Worm (Caenorhabditis elegans): ENCODE data around the gene brap-2.

The brap-2 gene

DNA sequence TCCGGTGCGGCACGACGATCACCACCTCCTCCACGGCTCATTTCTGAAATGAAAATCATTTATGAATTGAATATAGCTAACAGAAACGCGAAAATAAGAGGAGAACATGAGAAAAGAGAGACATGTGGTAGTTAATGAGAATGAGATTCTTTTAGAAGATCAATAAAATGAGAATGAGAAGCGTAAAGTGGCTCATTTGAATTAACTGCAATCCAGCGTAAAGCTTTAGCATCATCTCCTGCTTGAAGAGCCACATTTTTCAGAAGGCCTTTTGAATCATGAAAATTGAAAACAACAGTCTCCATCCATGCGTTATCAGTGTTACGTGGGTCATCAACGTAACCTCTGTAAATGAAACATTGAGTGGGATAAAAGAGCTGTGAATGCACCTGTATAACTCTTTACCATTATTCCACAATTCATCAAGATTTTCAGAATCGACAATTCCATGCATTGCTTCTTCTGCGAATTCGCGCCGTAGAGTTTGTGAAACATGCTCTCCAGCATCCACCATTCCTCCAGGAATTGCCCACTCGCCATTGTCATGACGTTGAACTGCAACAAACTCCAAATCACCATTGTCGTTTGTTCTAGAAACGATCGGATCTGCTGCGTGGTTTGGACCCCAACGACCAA is 4.1 kb downstream of the brap-2 start, which contains the start of gene rsp-4:
Gene rsp-4 (minus strand): TSS at position 51 of the 636 bp plus-strand sequence.
- TF ChIP-seq skn-1 (tag; optimal IDR thresholded peaks at IDR 0.05): no peak

- no peak for TF ChIP-seq F13H6.1 (tag; optimal IDR thresholded peaks at IDR 0.05)
- no peak for TF ChIP-seq ceh-82 (tag; optimal IDR thresholded peaks at IDR 0.05)
- no peak for TF ChIP-seq sma-3 (GFP tag; optimal IDR thresholded peaks at IDR 0.05)
- TF ChIP-seq unc-55 (GFP tag; optimal IDR thresholded peaks at IDR 0.05): no peak
- no peak for TF ChIP-seq nhr-11 (tag; optimal IDR thresholded peaks at IDR 0.05)
- TF ChIP-seq nhr-237 (tag; optimal IDR thresholded peaks at IDR 0.05): no peak
- TF ChIP-seq lin-39 (tag; optimal IDR thresholded peaks at IDR 0.05): no peak
- TF ChIP-seq R02D3.7 (tag; optimal IDR thresholded peaks at IDR 0.05): no peak
- TF ChIP-seq snpc-4 (tag; optimal IDR thresholded peaks at IDR 0.05): no peak
- TF ChIP-seq sma-9 (GFP tag; optimal IDR thresholded peaks at IDR 0.05): no peak
- no peak for TF ChIP-seq sma-9 (tag; optimal IDR thresholded peaks at IDR 0.05)
- TF ChIP-seq nhr-21 (tag; optimal IDR thresholded peaks at IDR 0.05): no peak
- no peak for TF ChIP-seq Y55F3AM.14 (GFP tag; optimal IDR thresholded peaks at IDR 0.05)
- no peak for TF ChIP-seq nhr-23 (tag; optimal IDR thresholded peaks at IDR 0.05)
- no peak for TF ChIP-seq zag-1 (tag; optimal IDR thresholded peaks at IDR 0.05)
- no peak for TF ChIP-seq mbf-1 (tag; optimal IDR thresholded peaks at IDR 0.05)
- no peak for TF ChIP-seq lsy-2 (tag; optimal IDR thresholded peaks at IDR 0.05)
Measured at ce11 chrII:5387217-5387616, 5.8 kb downstream of the brap-2 start, which contains the start of gene ccpp-6. Gene ccpp-6, minus strand, starts transcription at chrII:5387317.

- TF ChIP-seq nhr-10 (tag; optimal IDR thresholded peaks at IDR 0.05) (no peak), lin-39 (tag; optimal IDR thresholded peaks at IDR 0.05) (no peak), sem-4 (tag; optimal IDR thresholded peaks at IDR 0.05) (no peak), ama-1 (optimal IDR thresholded peaks at IDR 0.05) (no peak), mab-5 (tag; optimal IDR thresholded peaks at IDR 0.05) (no peak), mdl-1 (tag; optimal IDR thresholded peaks at IDR 0.05) (no peak), lsy-2 (tag; optimal IDR thresholded peaks at IDR 0.05) (no peak), unc-39 (tag; optimal IDR thresholded peaks at IDR 0.05) (no peak), nhr-11 (tag; optimal IDR thresholded peaks at IDR 0.05) (no peak), dmd-4 (tag; optimal IDR thresholded peaks at IDR 0.05) (no peak), Y55F3AM.14 (GFP tag; optimal IDR thresholded peaks at IDR 0.05) (no peak), mbf-1 (tag; optimal IDR thresholded peaks at IDR 0.05) (no peak), F13H6.1 (tag; optimal IDR thresholded peaks at IDR 0.05) (no peak), unc-62 (GFP tag; optimal IDR thresholded peaks at IDR 0.05) (no peak), nhr-237 (tag; optimal IDR thresholded peaks at IDR 0.05) (no peak)
Measured at ce11 chrII:5384282-5384681, 8.7 kb downstream of the brap-2 start.

ce11 chrII:5379614-5380077 is 13.3 kb downstream of the brap-2 start, which contains the start of gene pkc-3:
Gene pkc-3, plus strand, starts transcription at chrII:5380027.
- TF ChIP-seq elt-3 (tag; optimal IDR thresholded peaks at IDR 0.05) (no peak), F13H6.1 (tag; optimal IDR thresholded peaks at IDR 0.05) (peak; percentile 62), nhr-129 (tag; optimal IDR thresholded peaks at IDR 0.05) (peak; percentile 78), ZK546.5 (tag; optimal IDR thresholded peaks at IDR 0.05) (no peak), nhr-10 (tag; optimal IDR thresholded peaks at IDR 0.05) (no peak), sma-9 (GFP tag; optimal IDR thresholded peaks at IDR 0.05) (peak; percentile 61), sma-9 (tag; optimal IDR thresholded peaks at IDR 0.05) (no peak), unc-55 (GFP tag; optimal IDR thresholded peaks at IDR 0.05) (peak; percentile 21), ama-1 (optimal IDR thresholded peaks at IDR 0.05) (peak; percentile 48), sem-4 (tag; optimal IDR thresholded peaks at IDR 0.05) (peak; percentile 5), lin-13 (GFP tag; optimal IDR thresholded peaks at IDR 0.05) (peak; percentile 51), peb-1 (tag; optimal IDR thresholded peaks at IDR 0.05) (no peak), snpc-4 (tag; optimal IDR thresholded peaks at IDR 0.05) (no peak), nhr-237 (tag; optimal IDR thresholded peaks at IDR 0.05) (no peak), mbf-1 (tag; optimal IDR thresholded peaks at IDR 0.05) (no peak), sma-3 (GFP tag; optimal IDR thresholded peaks at IDR 0.05) (peak; percentile 85), ztf-4 (tag; optimal IDR thresholded peaks at IDR 0.05) (peak; percentile 56), gmeb-1 (tag; optimal IDR thresholded peaks at IDR 0.05) (peak; percentile 60), dmd-4 (tag; optimal IDR thresholded peaks at IDR 0.05) (no peak), alr-1 (tag; optimal IDR thresholded peaks at IDR 0.05) (no peak), nhr-23 (tag; optimal IDR thresholded peaks at IDR 0.05) (no peak), egl-27 (tag; optimal IDR thresholded peaks at IDR 0.05) (no peak), elt-1 (tag; optimal IDR thresholded peaks at IDR 0.05) (no peak), blmp-1 (tag; optimal IDR thresholded peaks at IDR 0.05; ENCODE audit: insufficient read depth) (peak; percentile 50), nhr-21 (tag; optimal IDR thresholded peaks at IDR 0.05) (peak; percentile 78), fos-1 (tag; optimal IDR thresholded peaks at IDR 0.05) (peak; percentile 98), ztf-1 (GFP tag; conservative IDR thresholded peaks at IDR 0.05) (no peak), C34F6.9 (tag; optimal IDR thresholded peaks at IDR 0.05) (peak; percentile 17), zag-1 (tag; optimal IDR thresholded peaks at IDR 0.05) (no peak), R02D3.7 (tag; optimal IDR thresholded peaks at IDR 0.05) (no peak), unc-39 (tag; optimal IDR thresholded peaks at IDR 0.05) (no peak), nhr-77 (tag; optimal IDR thresholded peaks at IDR 0.05) (no peak), ceh-16 (tag; optimal IDR thresholded peaks at IDR 0.05) (no peak), lsy-2 (tag; optimal IDR thresholded peaks at IDR 0.05) (peak in 1 of 2 experiments; percentile 65), crh-2 (tag; optimal IDR thresholded peaks at IDR 0.05) (peak; percentile 71), nhr-25 (tag; optimal IDR thresholded peaks at IDR 0.05) (peak; percentile 86)

All from whole organism, L2 larva.